Fruit fly (Drosophila melanogaster) Kc167 (cell line): ENCODE measurements around the gene Fas2.

Experiments used
- Sin3A ChIP-seq: fragments of >200 bp; optimal IDR thresholded peaks from 2 replicates; lab custom pipeline; 2018; ENCODE audit warnings: missing external identifiers
- h ChIP-seq: fragments of >200 bp; optimal IDR thresholded peaks from 3 replicates; lab custom pipeline; 2018; ENCODE audit warnings: missing external identifiers
- psq ChIP-seq: fragments of >200 bp; optimal IDR thresholded peaks from 2 replicates; lab custom pipeline; 2017; ENCODE audit warnings: missing external identifiers
- ttk ChIP-seq: sonication (Bioruptor generic); optimal IDR thresholded peaks from 2 replicates; lab custom pipeline; 2017; ENCODE audit warnings: missing external identifiers

DNA sequence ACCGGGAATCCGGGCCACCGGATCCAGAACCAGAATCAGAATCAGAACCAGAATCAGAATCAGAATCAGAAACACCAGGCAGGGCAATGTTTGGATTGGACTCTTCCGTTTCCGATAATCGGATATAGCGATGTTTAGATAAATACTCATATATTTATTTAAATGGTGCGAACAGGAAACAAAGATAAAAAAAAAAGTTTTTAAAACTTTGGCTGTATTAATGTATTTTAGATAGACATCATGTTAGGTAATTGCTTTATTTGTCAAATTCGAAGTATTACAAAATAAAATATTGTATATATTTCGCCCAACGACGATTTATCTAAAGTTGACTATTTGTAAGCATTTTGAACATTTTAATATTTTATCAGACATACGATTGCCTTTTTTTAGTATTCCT lies 6.8 kb upstream of the Fas2 start, which contains the start of gene CG43288:
- TF ChIP-seq psq (lab: Kevin White, UChicago), result no peak
- no peak for TF ChIP-seq ttk (lab: Kevin White, UChicago)
- no peak for TF ChIP-seq h (lab: Kevin White, UChicago)
- no peak for TF ChIP-seq Sin3A (lab: Kevin White, UChicago)
